Worm (Caenorhabditis elegans) whole organism, L1 larva: ENCODE measurements around the gene R144.11.

Source experiments
- C16A3.4 ChIP-seq: fragments of 150-350 bp; optimal IDR thresholded peaks from 2 replicates; lab custom pipeline; 2014; ENCODE audit warnings: missing biosample characterization, missing genetic modification characterization
- aly-2 ChIP-seq: fragments of 150-350 bp; optimal IDR thresholded peaks from 2 replicates; lab custom pipeline; 2014; ENCODE audit warnings: missing biosample characterization, missing genetic modification characterization
- blmp-1 ChIP-seq: fragments of 150-350 bp; optimal IDR thresholded peaks from 2 replicates; lab custom pipeline; 2014; ENCODE audit warnings: missing biosample characterization, missing genetic modification characterization
- ceh-82 ChIP-seq, 3 experiments: fragments of 150-350 bp in 1 of 3; sonication (generic microtip) in 2 of 3; optimal IDR thresholded peaks; 2 replicates each; lab custom pipeline; 2014 to 2017; ENCODE audit warnings: missing biosample characterization in 3 of 3, missing genetic modification characterization in 3 of 3
- ceh-90 ChIP-seq: sonication (generic microtip); optimal IDR thresholded peaks from 2 replicates; lab custom pipeline; 2016; ENCODE audit warnings: missing genetic modification characterization, missing compliant biosample characterization
- dpl-1 ChIP-seq, 3 experiments: fragments of 150-350 bp in 2 of 3; sonication (generic microtip) in 1 of 3; optimal IDR thresholded peaks; 2 replicates each; lab custom pipeline; 2014 to 2017; ENCODE audit warnings: missing biosample characterization in 3 of 3, missing genetic modification characterization in 3 of 3, missing genetic modification reagents in 3 of 3
- dsc-1 ChIP-seq: sonication (generic microtip); optimal IDR thresholded peaks from 2 replicates; lab custom pipeline; 2016; ENCODE audit warnings: mild to moderate bottlenecking, missing genetic modification characterization, missing compliant biosample characterization
- efl-1 ChIP-seq, 4 experiments: fragments of 150-350 bp; optimal IDR thresholded peaks in 3 of 4; peaks in 1 of 4; 1 replicate in 1 of 4; 2 replicates in 3 of 4; lab custom pipeline; 2014; ENCODE audit warnings: missing biosample characterization in 2 of 4, missing genetic modification characterization in 2 of 4, missing genetic modification reagents in 2 of 4
- fkh-8 ChIP-seq: sonication (generic microtip); optimal IDR thresholded peaks from 2 replicates; lab custom pipeline; 2016; ENCODE audit warnings: mild to moderate bottlenecking, missing genetic modification characterization, missing compliant biosample characterization
- hlh-17 ChIP-seq: fragments of 200-800 bp; sonication (Bioruptor generic); optimal IDR thresholded peaks from 2 replicates; lab custom pipeline; 2018; ENCODE audit warnings: missing genetic modification characterization, mild to moderate bottlenecking, missing compliant biosample characterization, moderate library complexity, borderline replicate concordance
- irx-1 ChIP-seq: sonication (generic microtip); optimal IDR thresholded peaks from 2 replicates; lab custom pipeline; 2016; ENCODE audit warnings: missing genetic modification characterization, missing compliant biosample characterization
- isw-1 ChIP-seq: fragments of 200-800 bp; sonication (Bioruptor generic); IDR thresholded peaks from 2 replicates; pipeline ENCODE4 v1.3.6; 2022; ENCODE audit warnings: missing genetic modification characterization, missing compliant biosample characterization
- lin-15B ChIP-seq: fragments of 150-350 bp; sonication (generic microtip); optimal IDR thresholded peaks from 3 replicates; lab custom pipeline; 2014; ENCODE audit warnings: missing biosample characterization, missing genetic modification characterization
- lin-35 ChIP-seq, 2 experiments: fragments of 150-350 bp; optimal IDR thresholded peaks; 2 replicates each; lab custom pipeline; 2014; ENCODE audit warnings: missing biosample characterization in 2 of 2, missing genetic modification characterization in 2 of 2, missing genetic modification reagents in 2 of 2
- lir-3 ChIP-seq: sonication (generic microtip); optimal IDR thresholded peaks from 2 replicates; lab custom pipeline; 2016; ENCODE audit warnings: mild to moderate bottlenecking, missing genetic modification characterization, moderate library complexity, missing compliant biosample characterization; ENCODE audit not compliant: poor library complexity
- lsy-2 ChIP-seq, 2 experiments: fragments of 150-350 bp; optimal IDR thresholded peaks; 2 replicates each; lab custom pipeline; 2014; ENCODE audit warnings: missing biosample characterization in 2 of 2, missing genetic modification characterization in 2 of 2
- mef-2 ChIP-seq: fragments of 150-350 bp; optimal IDR thresholded peaks from 2 replicates; lab custom pipeline; 2014; ENCODE audit warnings: missing biosample characterization, missing genetic modification characterization
- nhr-12 ChIP-seq: sonication (generic microtip); optimal IDR thresholded peaks from 2 replicates; lab custom pipeline; 2017; ENCODE audit warnings: missing biosample characterization, missing genetic modification characterization
- nhr-47 ChIP-seq: sonication (generic microtip); optimal IDR thresholded peaks from 2 replicates; lab custom pipeline; 2016; ENCODE audit warnings: mild to moderate bottlenecking, missing genetic modification characterization, moderate library complexity, missing compliant biosample characterization
- nhr-71 ChIP-seq: sonication (generic microtip); optimal IDR thresholded peaks from 2 replicates; lab custom pipeline; 2016; ENCODE audit warnings: mild to moderate bottlenecking, missing genetic modification characterization, moderate library complexity, missing compliant biosample characterization
- nhr-77 ChIP-seq: fragments of 150-350 bp; optimal IDR thresholded peaks from 2 replicates; lab custom pipeline; 2014; ENCODE audit warnings: missing biosample characterization, missing genetic modification characterization
- nhr-85 ChIP-seq: sonication (generic microtip); peaks from one replicate; lab custom pipeline; 2016; ENCODE audit warnings: missing genetic modification characterization, inconsistent platforms, missing compliant biosample characterization
- nhr-90 ChIP-seq: sonication (generic microtip); optimal IDR thresholded peaks from 2 replicates; lab custom pipeline; 2016; ENCODE audit warnings: mild to moderate bottlenecking, missing genetic modification characterization, missing compliant biosample characterization; ENCODE audit not compliant: poor library complexity
- rnt-1 ChIP-seq: sonication (generic microtip); optimal IDR thresholded peaks from 2 replicates; lab custom pipeline; 2016; ENCODE audit warnings: mild to moderate bottlenecking, missing genetic modification characterization, moderate library complexity, missing compliant biosample characterization
- snpc-4 ChIP-seq: fragments of 150-350 bp; optimal IDR thresholded peaks from 2 replicates; lab custom pipeline; 2014; ENCODE audit warnings: missing biosample characterization, missing genetic modification characterization
- snu-23 ChIP-seq: sonication (generic microtip); optimal IDR thresholded peaks from 2 replicates; lab custom pipeline; 2016; ENCODE audit warnings: missing genetic modification characterization, missing compliant biosample characterization
- sptf-1 ChIP-seq: fragments of 150-350 bp; optimal IDR thresholded peaks from 2 replicates; lab custom pipeline; 2014; ENCODE audit warnings: missing biosample characterization, missing genetic modification characterization
- tbx-2 ChIP-seq: sonication (generic microtip); optimal IDR thresholded peaks from 2 replicates; lab custom pipeline; 2016; ENCODE audit warnings: missing genetic modification characterization, missing compliant biosample characterization
- tlp-1 ChIP-seq: fragments of 150-350 bp; optimal IDR thresholded peaks from 2 replicates; lab custom pipeline; 2014; ENCODE audit warnings: missing biosample characterization, missing genetic modification characterization
- unc-30 ChIP-seq: sonication (generic microtip); optimal IDR thresholded peaks from 2 replicates; lab custom pipeline; 2017; ENCODE audit warnings: missing biosample characterization, missing genetic modification characterization
- unc-86 ChIP-seq: sonication (generic microtip); optimal IDR thresholded peaks from 2 replicates; lab custom pipeline; 2016; ENCODE audit warnings: missing genetic modification characterization, missing compliant biosample characterization
- xbp-1 ChIP-seq: sonication (generic microtip); optimal IDR thresholded peaks from 2 replicates; lab custom pipeline; 2016; ENCODE audit warnings: missing genetic modification characterization, missing compliant biosample characterization

The R144.11 gene

ce11 chrIII:4998111-4998859, 10.3 kb downstream of the R144.11 start, which contains the start of gene tmem-131 (continued):
- TF ChIP-seq snpc-4 (tag; lab: Kevin White, UChicago) (no peak), dpl-1 (GFP tag; optimal IDR thresholded peaks at IDR 0.05; lab: Kevin White, UChicago) (peak in 2 of 3 experiments; percentile 27 to 34), efl-1 (optimal IDR thresholded peaks at IDR 0.05; lab: Kevin White, UChicago) (peak in 1 of 2 experiments; percentile 24), efl-1 (GFP tag; optimal IDR thresholded peaks at IDR 0.05 in 1 of 2; lab: Kevin White, UChicago) (peak in 1 of 2 experiments; percentile 89), nhr-90 (tag; lab: Kevin White, UChicago) (peak; percentile 24), ceh-90 (tag; lab: Kevin White, UChicago) (no peak), irx-1 (tag; lab: Kevin White, UChicago) (peak; percentile 11), nhr-71 (tag; lab: Kevin White, UChicago) (peak; percentile 50), lin-35 (GFP tag; optimal IDR thresholded peaks at IDR 0.05; lab: Kevin White, UChicago) (peak; percentile 8 to 46), xbp-1 (tag; lab: Kevin White, UChicago) (peak; percentile 77), tbx-2 (tag; lab: Kevin White, UChicago) (peak; percentile 4), hlh-17 (GFP tag; lab: Kevin White, UChicago) (no peak)

- TF ChIP-seq nhr-12 (tag; lab: Kevin White, UChicago) (no peak), efl-1 (optimal IDR thresholded peaks at IDR 0.05; lab: Kevin White, UChicago) (no peak), efl-1 (GFP tag; optimal IDR thresholded peaks at IDR 0.05 in 1 of 2; lab: Kevin White, UChicago) (peak in 1 of 2 experiments; percentile 43)
Observed at ce11 chrIII:4987666-4988065, 21.0 kb downstream of the R144.11 start.

DNA sequence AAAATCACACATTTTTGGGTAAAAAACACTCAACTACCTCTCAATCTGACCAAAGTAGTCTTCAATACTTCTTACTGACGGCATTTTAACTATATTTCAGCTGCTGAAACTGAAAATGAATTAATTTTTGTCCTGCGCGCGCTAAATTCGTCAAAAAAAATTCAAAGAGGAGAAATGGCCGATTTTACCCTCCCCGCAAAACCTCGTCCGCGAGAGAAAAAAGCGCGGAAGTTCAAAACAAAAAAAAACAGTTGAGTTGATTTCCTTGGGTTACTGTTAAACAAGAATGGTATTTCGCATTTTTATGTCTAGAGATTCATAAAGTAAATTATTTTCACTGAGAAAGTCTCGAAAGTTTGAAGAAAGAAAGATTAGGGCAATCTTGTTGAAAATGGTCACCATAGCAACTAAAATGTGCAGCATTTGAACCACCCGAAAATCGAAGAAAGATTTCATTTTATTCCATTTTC, 21.8 kb downstream of the R144.11 start, which contains the start of the genes C27F2.10 and wdr-60:
Gene C27F2.10, minus strand, starts transcription at position 109 of the 470 bp plus-strand sequence.
Gene wdr-60, plus strand, starts transcription at position 420 of the 470 bp plus-strand sequence.
- TF ChIP-seq nhr-85 (tag; lab: Kevin White, UChicago) (peak; percentile 71), efl-1 (optimal IDR thresholded peaks at IDR 0.05; lab: Kevin White, UChicago) (peak; percentile 58 to 89), efl-1 (GFP tag; optimal IDR thresholded peaks at IDR 0.05 in 1 of 2; lab: Kevin White, UChicago) (peak; percentile 88 to 98), ceh-82 (tag; optimal IDR thresholded peaks at IDR 0.05; lab: Kevin White, UChicago) (peak in 1 of 3 experiments; percentile 16), dpl-1 (GFP tag; optimal IDR thresholded peaks at IDR 0.05; lab: Kevin White, UChicago) (peak; percentile 75 to 89 (median 86)), snu-23 (GFP tag; lab: Kevin White, UChicago) (peak; percentile 10), lir-3 (tag; lab: Kevin White, UChicago) (peak; percentile 64), mef-2 (no peak), tbx-2 (tag; lab: Kevin White, UChicago) (peak; percentile 57), fkh-8 (tag; lab: Kevin White, UChicago) (peak; percentile 24), nhr-71 (tag; lab: Kevin White, UChicago) (peak; percentile 56), tlp-1 (tag; lab: Kevin White, UChicago) (no peak), dsc-1 (tag; lab: Kevin White, UChicago) (peak; percentile 17), lin-15B (peak; percentile 34), lin-35 (GFP tag; optimal IDR thresholded peaks at IDR 0.05; lab: Kevin White, UChicago) (peak; percentile 84 to 92), rnt-1 (tag; lab: Kevin White, UChicago) (peak; percentile 88), lsy-2 (tag; optimal IDR thresholded peaks at IDR 0.05; lab: Kevin White, UChicago) (peak; percentile 8 to 59), nhr-12 (tag; lab: Kevin White, UChicago) (no peak), sptf-1 (tag; lab: Kevin White, UChicago) (no peak), isw-1 (GFP tag; lab: Robert Waterston, UW) (0 out of 2 replicates have a peak, but pooled peaks have one; percentile 1), ceh-90 (tag; lab: Kevin White, UChicago) (peak; percentile 61), unc-30 (tag; lab: Kevin White, UChicago) (no peak), C16A3.4 (tag; lab: Kevin White, UChicago) (peak; percentile 10), unc-86 (tag; lab: Kevin White, UChicago) (no peak), nhr-77 (tag; lab: Kevin White, UChicago) (no peak), nhr-47 (tag; lab: Kevin White, UChicago) (peak; percentile 57), blmp-1 (tag; lab: Kevin White, UChicago) (peak; percentile 51), aly-2 (no peak), xbp-1 (tag; lab: Kevin White, UChicago) (peak; percentile 41)
- TF ChIP-seq, all 84 proteins: peak for 20
